Fruit fly (Drosophila melanogaster) whole organism, embryonic: Measurements from ENCODE around the gene witty.

Experiments
- Ada2b ChIP-seq: fragments of 200-800 bp; sonication (Bioruptor generic); IDR thresholded peaks from 2 replicates; pipeline ENCODE4 v1.3.6; 2022; ENCODE audit warnings: missing biosample characterization, missing genetic modification characterization
- CG10959 ChIP-seq: fragments of 200-800 bp; sonication (Bioruptor generic); IDR thresholded peaks from 2 replicates; pipeline ENCODE4 v1.3.6; 2022; ENCODE audit warnings: missing biosample characterization, missing genetic modification characterization
- CG12744 ChIP-seq: fragments of 200-800 bp; sonication (Bioruptor generic); optimal IDR thresholded peaks from 2 replicates; lab custom pipeline; 2016; ENCODE audit warnings: missing biosample characterization, missing genetic modification characterization
- CG13123 ChIP-seq: fragments of 200-800 bp; sonication (Bioruptor generic); optimal IDR thresholded peaks from 2 replicates; lab custom pipeline; 2016; ENCODE audit warnings: missing biosample characterization, missing genetic modification characterization
- CG14441 ChIP-seq: fragments of 200-800 bp; sonication (Bioruptor generic); IDR thresholded peaks from 2 replicates; pipeline ENCODE4 v1.3.6; 2022; ENCODE audit warnings: missing biosample characterization, missing genetic modification characterization
- CG15073 ChIP-seq: fragments of 200-800 bp; sonication (Bioruptor generic); optimal IDR thresholded peaks from 2 replicates; lab custom pipeline; 2016; ENCODE audit warnings: missing biosample characterization, missing genetic modification characterization
- CG15269 ChIP-seq: fragments of 200-800 bp; sonication (Bioruptor generic); optimal IDR thresholded peaks from 2 replicates; lab custom pipeline; 2018; ENCODE audit warnings: missing biosample characterization, mild to moderate bottlenecking, missing genetic modification characterization, moderate library complexity
- CG1603 ChIP-seq: fragments of 200-800 bp; sonication (Bioruptor generic); optimal IDR thresholded peaks from 2 replicates; lab custom pipeline; 2019; ENCODE audit warnings: missing biosample characterization, mild to moderate bottlenecking, missing genetic modification characterization, moderate library complexity
- CG16813 ChIP-seq: fragments of 200-800 bp; sonication (Bioruptor generic); IDR thresholded peaks from 3 replicates; pipeline ENCODE4 v1.3.6; 2022; ENCODE audit warnings: missing biosample characterization, missing genetic modification characterization; ENCODE audit not compliant: partially characterized antibody
- CG17328 ChIP-seq: fragments of 200-800 bp; sonication (Bioruptor generic); IDR thresholded peaks from 2 replicates; pipeline ENCODE4 v1.3.6; 2022; ENCODE audit warnings: missing biosample characterization, missing genetic modification characterization
- CG17359 ChIP-seq: fragments of 200-800 bp; sonication (Bioruptor generic); optimal IDR thresholded peaks from 3 replicates; lab custom pipeline; 2018; ENCODE audit warnings: missing biosample characterization, mild to moderate bottlenecking, missing genetic modification characterization, moderate library complexity
- CG17912 ChIP-seq: fragments of 200-800 bp; sonication (Bioruptor generic); optimal IDR thresholded peaks from 2 replicates; lab custom pipeline; 2018; ENCODE audit warnings: missing biosample characterization, mild to moderate bottlenecking, missing genetic modification characterization
- CG18764 ChIP-seq: fragments of 200-800 bp; sonication (Bioruptor generic); optimal IDR thresholded peaks from 3 replicates; lab custom pipeline; 2016; ENCODE audit warnings: missing biosample characterization, missing genetic modification characterization
- CG30403 ChIP-seq: fragments of 200-800 bp; sonication (Bioruptor generic); optimal IDR thresholded peaks from 3 replicates; lab custom pipeline; 2016; ENCODE audit warnings: missing biosample characterization, missing genetic modification characterization
- CG3847 ChIP-seq: fragments of 200-800 bp; sonication (Bioruptor generic); IDR thresholded peaks from 2 replicates; pipeline ENCODE4 v1.3.6; 2022; ENCODE audit warnings: missing biosample characterization, missing genetic modification characterization
- CG4328 ChIP-seq: fragments of 200-800 bp; sonication (Bioruptor generic); optimal IDR thresholded peaks from 3 replicates; lab custom pipeline; 2017; ENCODE audit warnings: missing biosample characterization, missing genetic modification reagents, missing genetic modification characterization
- CG4820 ChIP-seq: fragments of 200-800 bp; sonication (Bioruptor generic); optimal IDR thresholded peaks from 3 replicates; lab custom pipeline; 2016; ENCODE audit warnings: missing biosample characterization, missing genetic modification characterization
- CG6254 ChIP-seq: fragments of 200-800 bp; sonication (Bioruptor generic); optimal IDR thresholded peaks from 3 replicates; lab custom pipeline; 2017; ENCODE audit warnings: mild to moderate bottlenecking, missing biosample characterization, missing genetic modification reagents, missing genetic modification characterization
- CG7745 ChIP-seq: fragments of 200-800 bp; sonication (Bioruptor generic); optimal IDR thresholded peaks from 2 replicates; lab custom pipeline; 2018; ENCODE audit warnings: missing biosample characterization, mild to moderate bottlenecking, missing genetic modification characterization, moderate library complexity
- CG7786 ChIP-seq: fragments of 200-800 bp; sonication (Bioruptor generic); optimal IDR thresholded peaks from 2 replicates; lab custom pipeline; 2016; ENCODE audit warnings: missing biosample characterization, missing genetic modification characterization
- CG8281 ChIP-seq: fragments of 200-800 bp; sonication (Bioruptor generic); optimal IDR thresholded peaks from 2 replicates; lab custom pipeline; 2018; ENCODE audit warnings: missing biosample characterization, mild to moderate bottlenecking, missing genetic modification characterization, moderate library complexity
- CG8765 ChIP-seq: fragments of 200-800 bp; sonication (Bioruptor generic); IDR thresholded peaks from 2 replicates; pipeline ENCODE4 v1.3.6; 2022; ENCODE audit warnings: missing biosample characterization, missing genetic modification characterization
- Dbx ChIP-seq: fragments of 200-800 bp; sonication (Bioruptor generic); IDR thresholded peaks from 3 replicates; pipeline ENCODE4 v1.3.6; 2022; ENCODE audit warnings: missing biosample characterization, missing genetic modification characterization
- Doc3 ChIP-seq: fragments of 200-800 bp; sonication (Bioruptor generic); IDR thresholded peaks from 3 replicates; pipeline ENCODE4 v1.3.6; 2022; ENCODE audit warnings: missing biosample characterization, missing genetic modification characterization; ENCODE audit not compliant: partially characterized antibody
- Drgx ChIP-seq: fragments of 200-800 bp; sonication (Bioruptor generic); IDR thresholded peaks from 2 replicates; pipeline ENCODE4 v1.3.6; 2022; ENCODE audit warnings: missing biosample characterization, missing genetic modification characterization
- Eip74EF ChIP-seq, 2 experiments: fragments of 200-800 bp in 1 of 2; fragments of >200 bp in 1 of 2; sonication (Bioruptor generic) in 1 of 2; optimal IDR thresholded peaks; 2 replicates each; lab custom pipeline; 2017 to 2019; ENCODE audit warnings: missing biosample characterization in 2 of 2, missing genetic modification characterization in 2 of 2, mild to moderate bottlenecking in 1 of 2, moderate library complexity in 1 of 2
- HmgZ ChIP-seq: fragments of 200-800 bp; sonication (Bioruptor generic); optimal IDR thresholded peaks from 2 replicates; lab custom pipeline; 2018; ENCODE audit warnings: missing biosample characterization, mild to moderate bottlenecking, missing genetic modification characterization
- Hsf ChIP-seq: fragments of 200-800 bp; sonication (Bioruptor generic); optimal IDR thresholded peaks from 3 replicates; lab custom pipeline; 2016; ENCODE audit warnings: missing biosample characterization, missing genetic modification characterization
- Lpt ChIP-seq: fragments of >200 bp; optimal IDR thresholded peaks from 2 replicates; lab custom pipeline; 2018; ENCODE audit warnings: missing biosample characterization, missing genetic modification characterization
- NfI ChIP-seq: fragments of 200-800 bp; sonication (Bioruptor generic); optimal IDR thresholded peaks from 3 replicates; lab custom pipeline; 2018; ENCODE audit warnings: missing biosample characterization, mild to moderate bottlenecking, missing genetic modification characterization, moderate library complexity
- Oaz ChIP-seq: fragments of 200-800 bp; sonication (Bioruptor generic); IDR thresholded peaks from 2 replicates; pipeline ENCODE4 v1.3.6; 2022; ENCODE audit warnings: missing biosample characterization, missing genetic modification characterization
- Poxn ChIP-seq: fragments of 200-800 bp; sonication (Bioruptor generic); IDR thresholded peaks from 2 replicates; pipeline ENCODE4 v1.3.6; 2022; ENCODE audit warnings: missing biosample characterization, missing genetic modification characterization
- Six4 ChIP-seq: fragments of 200-800 bp; sonication (Bioruptor generic); optimal IDR thresholded peaks from 2 replicates; lab custom pipeline; 2016; ENCODE audit warnings: missing biosample characterization, missing genetic modification characterization
- bab2 ChIP-seq: fragments of 200-800 bp; sonication (Bioruptor generic); optimal IDR thresholded peaks from 2 replicates; lab custom pipeline; 2016; ENCODE audit warnings: missing biosample characterization, missing genetic modification characterization
- br ChIP-seq: fragments of >200 bp; optimal IDR thresholded peaks from 2 replicates; lab custom pipeline; 2017
- chm ChIP-seq: fragments of 200-800 bp; sonication (Bioruptor generic); IDR thresholded peaks from 2 replicates; pipeline ENCODE4 v1.3.6; 2022; ENCODE audit warnings: missing biosample characterization, missing genetic modification characterization
- danr ChIP-seq: fragments of 200-800 bp; sonication (Bioruptor generic); IDR thresholded peaks from 2 replicates; pipeline ENCODE4 v1.3.6; 2022; ENCODE audit warnings: missing biosample characterization, missing genetic modification characterization
- dati ChIP-seq: fragments of 200-800 bp; sonication (Bioruptor generic); IDR thresholded peaks from 2 replicates; pipeline ENCODE4 v1.3.6; 2022; ENCODE audit warnings: missing biosample characterization, missing genetic modification characterization
- disco-r ChIP-seq: fragments of 200-800 bp; sonication (Bioruptor generic); optimal IDR thresholded peaks from 2 replicates; lab custom pipeline; 2016; ENCODE audit warnings: missing biosample characterization, missing genetic modification characterization
- gcm2 ChIP-seq: fragments of 200-800 bp; sonication (Bioruptor generic); optimal IDR thresholded peaks from 2 replicates; lab custom pipeline; 2016; ENCODE audit warnings: missing biosample characterization, missing genetic modification characterization
- hth ChIP-seq: fragments of >200 bp; optimal IDR thresholded peaks from 2 replicates; lab custom pipeline; 2017; ENCODE audit warnings: inconsistent platforms
- klu ChIP-seq: fragments of 200-800 bp; sonication (Bioruptor generic); IDR thresholded peaks from 2 replicates; pipeline ENCODE4 v1.3.6; 2022; ENCODE audit warnings: missing biosample characterization, missing genetic modification characterization
- nau ChIP-seq: fragments of 200-800 bp; sonication (Bioruptor generic); optimal IDR thresholded peaks from 3 replicates; lab custom pipeline; 2017; ENCODE audit warnings: missing biosample characterization, mild to moderate bottlenecking, missing genetic modification characterization, missing genetic modification reagents
- oc ChIP-seq: fragments of 200-800 bp; sonication (Bioruptor generic); optimal IDR thresholded peaks from 2 replicates; lab custom pipeline; 2018; ENCODE audit warnings: missing biosample characterization, mild to moderate bottlenecking, missing genetic modification characterization, moderate library complexity
- onecut ChIP-seq: fragments of 200-800 bp; sonication (Bioruptor generic); IDR thresholded peaks from 2 replicates; pipeline ENCODE4 v1.3.6; 2022; ENCODE audit warnings: missing biosample characterization, missing genetic modification characterization
- pho ChIP-seq: fragments of 200-800 bp; sonication (Bioruptor generic); optimal IDR thresholded peaks from 2 replicates; lab custom pipeline; 2016; ENCODE audit warnings: missing biosample characterization, missing genetic modification characterization
- ro ChIP-seq: fragments of 200-800 bp; sonication (Bioruptor generic); IDR thresholded peaks from 2 replicates; pipeline ENCODE4 v1.3.6; 2022; ENCODE audit warnings: missing biosample characterization, missing genetic modification characterization
- sd ChIP-seq: fragments of 200-800 bp; sonication (Bioruptor generic); optimal IDR thresholded peaks from 3 replicates; lab custom pipeline; 2018; ENCODE audit warnings: missing biosample characterization, mild to moderate bottlenecking, missing genetic modification characterization, moderate library complexity
- sim ChIP-seq: fragments of 200-800 bp; sonication (Bioruptor generic); IDR thresholded peaks from 2 replicates; pipeline ENCODE4 v1.3.6; 2022; ENCODE audit warnings: missing biosample characterization, missing genetic modification characterization
- slou ChIP-seq: fragments of 200-800 bp; sonication (Bioruptor generic); optimal IDR thresholded peaks from 3 replicates; lab custom pipeline; 2016; ENCODE audit warnings: missing biosample characterization, missing genetic modification characterization
- toy ChIP-seq: fragments of 200-800 bp; sonication (Bioruptor generic); IDR thresholded peaks from 2 replicates; pipeline ENCODE4 v1.3.6; 2022; ENCODE audit warnings: missing biosample characterization, missing genetic modification characterization
- tup ChIP-seq: fragments of 200-800 bp; sonication (Bioruptor generic); optimal IDR thresholded peaks from 2 replicates; lab custom pipeline; 2016; ENCODE audit warnings: missing biosample characterization, mild to moderate bottlenecking, missing genetic modification characterization, moderate library complexity
- tx ChIP-seq: fragments of 200-800 bp; sonication (Bioruptor generic); optimal IDR thresholded peaks from 2 replicates; lab custom pipeline; 2016; ENCODE audit warnings: missing biosample characterization, missing genetic modification characterization
- zfh2 ChIP-seq: fragments of 200-800 bp; sonication (Bioruptor generic); optimal IDR thresholded peaks from 2 replicates; lab custom pipeline; 2016; ENCODE audit warnings: missing biosample characterization, missing genetic modification characterization

The witty gene

dm6 chr2L:8374235-8374634 lies 36.1 kb downstream of the witty start, which contains the start of gene Wdr82 (continued):
- TF ChIP-seq Ada2b (GFP tag; lab: Robert Waterston, UW) (no peak), CG16813 (GFP tag; lab: Robert Waterston, UW) (peak; percentile 69), pho (no peak), toy (no peak), gcm2 (GFP tag; lab: Kevin White, UChicago) (no peak), onecut (no peak), klu (GFP tag; lab: Robert Waterston, UW) (no peak), CG17328 (GFP tag; lab: Robert Waterston, UW) (no peak), Eip74EF (GFP tag; optimal IDR thresholded peaks at IDR 0.05; lab: Kevin White, UChicago) (no peak), CG8281 (peak; percentile 63), NfI (GFP tag; lab: Kevin White, UChicago) (no peak), sd (tag; lab: Kevin White, UChicago) (no peak), Drgx (no peak), CG14441 (no peak), CG17359 (tag; lab: Kevin White, UChicago) (no peak), Poxn (GFP tag; lab: Robert Waterston, UW) (no peak), CG15073 (GFP tag; lab: Kevin White, UChicago) (no peak), CG6254 (GFP tag; lab: Kevin White, UChicago) (no peak), Lpt (GFP tag; lab: Kevin White, UChicago) (no peak), Dbx (no peak), chm (GFP tag; lab: Robert Waterston, UW) (no peak), bab2 (no peak), CG12744 (GFP tag; lab: Kevin White, UChicago) (no peak), br (lab: Kevin White, UChicago) (no peak), Hsf (no peak), CG7786 (GFP tag; lab: Kevin White, UChicago) (no peak), CG17912 (GFP tag; lab: Kevin White, UChicago) (no peak), tx (no peak), Doc3 (GFP tag; lab: Robert Waterston, UW) (peak; percentile 37; the same call in 1 of the 3 replicates), CG1603 (peak; percentile 44)

- TF ChIP-seq Oaz (GFP tag; lab: Robert Waterston, UW) (peak; percentile 99), CG18764 (GFP tag; lab: Kevin White, UChicago) (peak; percentile 99), CG13123 (GFP tag; lab: Kevin White, UChicago) (peak; percentile 98), CG8765 (GFP tag; lab: Robert Waterston, UW) (peak; percentile 99), CG10959 (GFP tag; lab: Robert Waterston, UW) (peak; percentile 99), HmgZ (tag; lab: Kevin White, UChicago) (peak; percentile 100), CG7745 (peak; percentile 89), CG15269 (tag; lab: Kevin White, UChicago) (peak; percentile 100), slou (GFP tag; lab: Kevin White, UChicago) (peak; percentile 99), onecut (peak; percentile 99), CG4820 (GFP tag; lab: Kevin White, UChicago) (peak; percentile 98), oc (peak; percentile 100), CG30403 (peak; percentile 99), Six4 (GFP tag; lab: Kevin White, UChicago) (peak; percentile 99), sim (peak; percentile 99), nau (GFP tag; lab: Kevin White, UChicago) (peak; percentile 99), tup (GFP tag; lab: Kevin White, UChicago) (peak; percentile 98), dati (peak; percentile 98), hth (lab: Kevin White, UChicago) (no peak), CG4328 (peak; percentile 99), disco-r (GFP tag; lab: Kevin White, UChicago) (peak; percentile 87), chm (GFP tag; lab: Robert Waterston, UW) (peak; percentile 99), zfh2 (GFP tag; lab: Kevin White, UChicago) (peak; percentile 95), ro (GFP tag; lab: Robert Waterston, UW) (peak; percentile 99), danr (GFP tag; lab: Robert Waterston, UW) (peak; percentile 99), CG3847 (GFP tag; lab: Robert Waterston, UW) (peak; percentile 100)
These were observed 38.6 kb downstream of the witty start, which contains the start of the genes CG13390 and CG17294 for dm6 chr2L:8376717-8377116. Gene CG13390, minus strand, starts transcription at chr2L:8376797. Gene CG17294, plus strand, starts transcription at chr2L:8377035.
